Worm (Caenorhabditis elegans): ENCODE results near the gene scl-20.

DNA sequence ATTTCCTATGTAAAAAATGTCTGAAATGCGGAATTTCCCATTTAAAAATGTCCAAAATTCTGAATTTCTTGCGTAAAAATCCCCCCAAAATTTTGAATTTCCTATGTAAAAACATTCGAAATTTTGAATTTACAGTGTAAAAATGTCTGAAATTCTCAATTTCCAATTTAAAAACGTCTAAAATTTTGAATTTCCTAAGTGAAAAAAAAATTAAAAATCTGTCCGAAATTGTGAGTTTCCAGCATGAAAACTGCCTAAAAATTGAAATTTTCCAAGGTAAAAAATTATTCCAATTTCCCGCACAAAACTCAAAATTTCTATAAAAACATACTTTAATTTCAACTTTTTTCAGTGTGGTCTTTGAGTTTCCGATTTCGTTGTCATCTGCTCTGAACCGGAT, 12.4 kb downstream of the scl-20 start:
- TF ChIP-seq efl-1 (GFP tag; optimal IDR thresholded peaks at IDR 0.05) (no peak), mel-28 (tag; optimal IDR thresholded peaks at IDR 0.05; ENCODE audit: borderline replicate concordance) (no peak), nfya-2 (GFP tag; IDR thresholded peaks at IDR 0.05) (no peak), rec-8 (tag; optimal IDR thresholded peaks at IDR 0.05) (no peak), pha-4 (tag; optimal IDR thresholded peaks at IDR 0.05) (no peak), xnd-1 (tag; optimal IDR thresholded peaks at IDR 0.05) (no peak), F52B5.7 (tag; optimal IDR thresholded peaks at IDR 0.05) (no peak), aptf-3 (GFP tag; IDR thresholded peaks at IDR 0.05) (no peak), unc-62 (GFP tag; optimal IDR thresholded peaks at IDR 0.05) (no peak), snpc-4 (GFP tag; optimal IDR thresholded peaks at IDR 0.05) (no peak), snpc-4 (tag; optimal IDR thresholded peaks at IDR 0.05) (no peak), sea-2 (GFP tag; IDR thresholded peaks at IDR 0.05) (no peak)
